Fruit fly (Drosophila melanogaster) whole organism: Measurements from ENCODE around the gene CG14341.

Experiments
- Dll ChIP-seq: fragments of >200 bp; optimal IDR thresholded peaks from 2 replicates; lab custom pipeline; 2017
- EcR ChIP-seq, 2 experiments: fragments of >200 bp; optimal IDR thresholded peaks; 2 replicates each; lab custom pipeline; 2017; ENCODE audit warnings: missing biosample characterization in 2 of 2, missing genetic modification characterization in 2 of 2, missing genetic modification reagents in 2 of 2
- pan ChIP-seq: fragments of >200 bp; optimal IDR thresholded peaks from 2 replicates; lab custom pipeline; 2017
- psq ChIP-seq: fragments of >200 bp; optimal IDR thresholded peaks from 2 replicates; lab custom pipeline; 2017
- usp ChIP-seq: fragments of >200 bp; optimal IDR thresholded peaks from 2 replicates; lab custom pipeline; 2017; ENCODE audit warnings: missing biosample characterization, missing genetic modification characterization, mixed read lengths

DNA sequence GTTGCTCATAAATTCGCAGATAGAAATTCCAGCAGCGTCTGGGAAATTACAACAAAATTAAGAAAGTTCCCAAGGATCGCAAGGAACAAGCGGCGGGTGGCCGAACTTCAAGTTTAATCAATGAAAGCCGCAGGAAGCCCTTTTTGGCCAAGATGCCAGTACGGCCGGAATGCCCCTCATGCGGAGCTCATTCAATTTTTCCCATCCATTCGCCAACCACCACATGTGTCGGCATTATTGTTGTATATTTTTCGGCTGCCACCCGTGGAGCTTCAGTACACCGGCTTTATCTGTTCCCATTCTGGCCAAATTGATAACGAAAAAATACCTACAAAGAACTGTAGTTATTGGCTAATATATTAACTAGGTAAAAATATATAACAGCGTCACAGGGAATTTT lies 45.2 kb downstream of the CG14341 start:
- TF ChIP-seq EcR (GFP tag; optimal IDR thresholded peaks at IDR 0.05; lab: Kevin White, UChicago) (no peak), usp (GFP tag; lab: Kevin White, UChicago) (no peak), psq (lab: Kevin White, UChicago) (no peak), pan (lab: Kevin White, UChicago) (no peak), Dll (no peak)
